Worm (Caenorhabditis elegans) whole organism, early embryonic: ENCODE measurements around the gene T23B7.2.

Experiments used
- B0310.2 ChIP-seq: sonication (generic microtip); optimal IDR thresholded peaks from 2 replicates; lab custom pipeline; 2016; ENCODE audit warnings: mild to moderate bottlenecking, missing genetic modification characterization, missing compliant biosample characterization
- F13C5.2 ChIP-seq: sonication (generic microtip); optimal IDR thresholded peaks from 2 replicates; lab custom pipeline; 2017; ENCODE audit warnings: mild to moderate bottlenecking, missing genetic modification characterization, inconsistent platforms, missing compliant biosample characterization
- aly-1 ChIP-seq: sonication (generic microtip); optimal IDR thresholded peaks from 2 replicates; lab custom pipeline; 2016; ENCODE audit warnings: missing genetic modification characterization, missing compliant biosample characterization
- ama-1 ChIP-seq: fragments of 150-350 bp; optimal IDR thresholded peaks from 2 replicates; lab custom pipeline; 2014
- ceh-13 ChIP-seq: fragments of 200-800 bp; sonication (Bioruptor generic); optimal IDR thresholded peaks from 2 replicates; lab custom pipeline; 2018; ENCODE audit warnings: mild to moderate bottlenecking, missing genetic modification characterization, missing compliant biosample characterization
- ceh-36 ChIP-seq: sonication (generic microtip); optimal IDR thresholded peaks from 2 replicates; lab custom pipeline; 2016; ENCODE audit warnings: missing genetic modification characterization, inconsistent platforms, missing compliant biosample characterization
- ets-7 ChIP-seq: sonication (generic microtip); optimal IDR thresholded peaks from 2 replicates; lab custom pipeline; 2016; ENCODE audit warnings: missing genotype, missing genetic modification characterization, missing compliant biosample characterization
- flt-1 ChIP-seq: fragments of 200-800 bp; sonication (Bioruptor generic); IDR thresholded peaks from 2 replicates; pipeline ENCODE4 v1.3.6; 2022; ENCODE audit warnings: missing genetic modification characterization, missing compliant biosample characterization
- hmbx-1 ChIP-seq: sonication (generic microtip); optimal IDR thresholded peaks from 2 replicates; lab custom pipeline; 2016; ENCODE audit warnings: mild to moderate bottlenecking, missing genetic modification characterization, missing compliant biosample characterization
- hmg-4 ChIP-seq: fragments of 200-800 bp; sonication (Bioruptor generic); optimal IDR thresholded peaks from 2 replicates; lab custom pipeline; 2018; ENCODE audit warnings: mild to moderate bottlenecking, missing genetic modification characterization, missing compliant biosample characterization
- hnd-1 ChIP-seq: sonication (generic microtip); optimal IDR thresholded peaks from 2 replicates; lab custom pipeline; 2016; ENCODE audit warnings: missing genetic modification characterization, missing compliant biosample characterization
- pes-1 ChIP-seq: fragments of 200-800 bp; sonication (Bioruptor generic); IDR thresholded peaks from 2 replicates; pipeline ENCODE4 v1.3.6; 2022; ENCODE audit warnings: missing genetic modification reagents, missing genetic modification characterization, missing compliant biosample characterization
- scrt-1 ChIP-seq: fragments of 200-800 bp; sonication (Bioruptor generic); IDR thresholded peaks from 2 replicates; pipeline ENCODE4 v1.3.6; 2022; ENCODE audit warnings: missing genetic modification characterization, missing compliant biosample characterization
- sea-1 ChIP-seq: fragments of 200-800 bp; sonication (Bioruptor generic); conservative IDR thresholded peaks from 2 replicates; pipeline ENCODE4 v1.3.6; 2022; ENCODE audit warnings: missing genetic modification characterization, missing compliant biosample characterization
- tbx-11 ChIP-seq: fragments of 200-800 bp; sonication (Bioruptor generic); IDR thresholded peaks from 2 replicates; pipeline ENCODE4 v1.3.6; 2022; ENCODE audit warnings: missing genetic modification characterization, missing compliant biosample characterization
- tbx-37 ChIP-seq: fragments of 200-800 bp; sonication (Bioruptor generic); conservative IDR thresholded peaks from 2 replicates; pipeline ENCODE4 v1.3.6; 2022; ENCODE audit warnings: missing genetic modification reagents, missing genetic modification characterization, missing compliant biosample characterization
- tra-4 ChIP-seq: sonication (generic microtip); optimal IDR thresholded peaks from 2 replicates; lab custom pipeline; 2017; ENCODE audit warnings: missing genetic modification characterization, missing compliant biosample characterization

Gene T23B7.2

DNA sequence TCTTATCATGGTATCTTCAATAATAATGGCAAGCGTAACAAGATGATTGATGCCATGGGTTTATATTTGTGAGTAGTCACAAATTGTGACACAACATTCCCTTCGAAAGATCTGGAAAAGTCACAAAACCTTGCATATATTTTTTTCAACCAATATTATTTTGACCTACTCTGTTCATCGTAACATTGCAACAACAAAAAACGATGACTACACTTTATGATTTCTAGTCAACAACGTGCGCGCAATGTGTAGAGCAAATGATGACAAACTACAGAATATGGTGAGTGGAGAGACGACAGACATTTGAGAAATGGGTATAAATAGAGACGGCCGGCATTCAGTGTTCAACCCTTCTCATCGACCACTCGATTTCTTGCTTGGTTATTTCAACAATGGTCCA, 39.7 kb upstream of the T23B7.2 start, which contains the start of gene gst-7:
TSS of gene gst-7 (plus strand) at position 336 of the 400 bp plus-strand sequence.
- TF ChIP-seq ama-1 (lab: Kevin White, UChicago) (no peak), flt-1 (GFP tag; lab: Robert Waterston, UW) (no peak), tbx-37 (GFP tag; lab: Robert Waterston, UW) (no peak), F13C5.2 (tag; lab: Kevin White, UChicago) (no peak), tbx-11 (GFP tag; lab: Robert Waterston, UW) (no peak), tra-4 (no peak), ets-7 (no peak), ceh-13 (GFP tag; lab: Kevin White, UChicago) (no peak), B0310.2 (tag; lab: Kevin White, UChicago) (no peak), scrt-1 (GFP tag; lab: Robert Waterston, UW) (no peak), hnd-1 (tag; lab: Kevin White, UChicago) (no peak), hmg-4 (no peak), aly-1 (tag; lab: Kevin White, UChicago) (no peak), sea-1 (no peak), hmbx-1 (no peak), ceh-36 (tag; lab: Kevin White, UChicago) (no peak), pes-1 (no peak)

DNA sequence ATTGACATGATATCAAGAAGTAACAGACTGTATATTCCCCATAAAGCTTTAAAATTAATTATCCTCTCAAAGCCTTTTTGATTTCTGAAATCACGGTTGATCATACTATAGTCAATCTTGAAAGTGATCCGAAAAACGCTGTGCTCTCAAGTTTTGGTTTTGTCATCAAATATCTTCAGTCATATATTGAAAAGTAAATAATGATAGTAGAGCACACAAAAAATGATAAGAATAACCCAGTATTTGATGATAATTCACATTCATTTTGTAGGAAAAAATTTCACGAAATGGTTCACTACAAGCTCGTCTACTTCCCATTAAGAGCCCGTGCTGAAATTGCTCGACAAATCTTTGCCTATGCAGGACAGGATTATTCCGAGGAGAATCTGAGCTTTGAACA, 37.6 kb upstream of the T23B7.2 start, which contains the start of gene gst-6:
TSS of gene gst-6 (plus strand) at position 263 of the 400 bp plus-strand sequence.
- no peak for TF ChIP-seq ets-7
- no peak for TF ChIP-seq pes-1
- TF ChIP-seq F13C5.2 (tag; lab: Kevin White, UChicago), result no peak
- no peak for TF ChIP-seq scrt-1 (GFP tag; lab: Robert Waterston, UW)
- TF ChIP-seq ceh-36 (tag; lab: Kevin White, UChicago), result no peak
- no peak for TF ChIP-seq aly-1 (tag; lab: Kevin White, UChicago)
- TF ChIP-seq tra-4, result no peak
- TF ChIP-seq hnd-1 (tag; lab: Kevin White, UChicago), result no peak
- TF ChIP-seq flt-1 (GFP tag; lab: Robert Waterston, UW), result no peak
- no peak for TF ChIP-seq tbx-11 (GFP tag; lab: Robert Waterston, UW)
- TF ChIP-seq tbx-37 (GFP tag; lab: Robert Waterston, UW), result no peak
- no peak for TF ChIP-seq hmg-4
- no peak for TF ChIP-seq B0310.2 (tag; lab: Kevin White, UChicago)
- TF ChIP-seq ceh-13 (GFP tag; lab: Kevin White, UChicago), result no peak
- no peak for TF ChIP-seq sea-1

DNA sequence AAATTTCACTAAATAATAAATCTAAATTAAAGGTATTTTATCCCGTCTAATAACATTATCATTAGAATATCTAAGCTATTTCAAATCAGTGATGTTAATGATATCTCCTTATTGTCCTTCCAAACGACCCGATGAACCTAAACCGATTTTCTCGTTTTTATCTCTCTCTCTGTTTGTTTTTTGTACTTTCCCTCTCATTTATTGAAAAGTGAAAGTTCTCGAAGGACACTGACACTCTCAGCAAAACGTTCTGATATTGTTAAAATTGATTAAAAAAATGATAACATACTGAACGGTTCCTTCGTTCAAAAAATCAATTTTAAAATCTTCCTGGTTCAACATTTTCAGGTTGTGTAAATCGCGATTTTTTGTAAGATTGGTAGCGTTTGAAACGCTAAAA, 34.0 kb upstream of the T23B7.2 start, which contains the start of gene F11G11.13:
TSS of gene F11G11.13 (minus strand) at position 89 of the 400 bp plus-strand sequence.
- TF ChIP-seq hmbx-1 (no peak), tra-4 (no peak), ama-1 (lab: Kevin White, UChicago) (no peak), scrt-1 (GFP tag; lab: Robert Waterston, UW) (no peak)

DNA sequence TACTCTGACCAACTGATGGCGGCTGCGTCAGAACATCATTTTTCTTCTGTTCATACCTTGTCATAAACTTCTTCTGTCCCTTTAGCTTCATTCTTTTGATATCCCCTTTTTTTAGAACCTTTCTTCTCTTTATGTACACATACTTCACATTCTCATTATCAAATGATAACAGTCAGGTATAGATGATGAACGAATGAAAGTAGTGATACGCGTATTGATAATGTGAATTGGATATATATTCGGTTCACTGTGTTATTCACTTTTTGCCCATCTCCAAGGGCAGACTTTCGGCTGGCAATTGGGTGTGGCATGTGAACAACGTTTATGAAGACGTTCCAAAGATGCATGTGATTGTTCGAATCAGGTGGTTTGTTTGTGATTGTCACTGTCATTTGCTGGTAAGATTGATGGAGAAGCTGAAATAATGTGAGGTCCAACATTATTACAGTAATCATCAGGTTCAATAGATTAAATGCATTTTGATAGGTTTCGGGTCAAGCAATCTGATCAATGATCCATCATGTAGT, 32.4 kb upstream of the T23B7.2 start, which contains the start of gene F11G11.15:
TSS of gene F11G11.15 (plus strand) at position 511 of the 527 bp plus-strand sequence.
- TF ChIP-seq hmbx-1 (no peak), flt-1 (GFP tag; lab: Robert Waterston, UW) (no peak), tbx-11 (GFP tag; lab: Robert Waterston, UW) (no peak), hmg-4 (no peak), scrt-1 (GFP tag; lab: Robert Waterston, UW) (no peak), sea-1 (no peak), aly-1 (tag; lab: Kevin White, UChicago) (no peak), ama-1 (lab: Kevin White, UChicago) (no peak), ceh-36 (tag; lab: Kevin White, UChicago) (no peak), tbx-37 (GFP tag; lab: Robert Waterston, UW) (no peak), tra-4 (no peak), hnd-1 (tag; lab: Kevin White, UChicago) (no peak), ets-7 (no peak), F13C5.2 (tag; lab: Kevin White, UChicago) (no peak), pes-1 (no peak)

DNA sequence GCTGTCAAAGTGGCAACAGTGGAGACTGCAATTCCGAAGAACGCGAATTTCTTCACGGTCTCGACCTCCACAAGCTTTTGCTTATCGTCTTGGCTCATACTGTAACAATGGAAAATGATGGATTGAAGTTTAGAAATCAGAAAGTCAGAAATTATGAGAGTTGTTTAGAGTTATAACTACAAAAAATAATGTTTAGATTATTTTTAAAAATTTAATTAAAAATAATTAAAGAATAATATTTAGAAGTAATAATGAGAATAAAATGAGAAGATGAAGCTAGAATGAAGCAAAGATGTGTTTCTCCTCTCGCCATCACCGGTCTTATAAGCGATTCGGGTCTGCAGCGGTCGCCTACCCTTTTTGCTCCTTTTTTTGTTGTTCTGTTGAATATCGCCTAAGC, 31.0 kb upstream of the T23B7.2 start, which contains the start of gene col-73:
TSS of gene col-73 (minus strand) at position 101 of the 400 bp plus-strand sequence.
- TF ChIP-seq ceh-13 (GFP tag; lab: Kevin White, UChicago) (no peak), hmbx-1 (no peak), tra-4 (no peak), tbx-37 (GFP tag; lab: Robert Waterston, UW) (no peak), B0310.2 (tag; lab: Kevin White, UChicago) (no peak), hmg-4 (no peak), hnd-1 (tag; lab: Kevin White, UChicago) (no peak), scrt-1 (GFP tag; lab: Robert Waterston, UW) (no peak), aly-1 (tag; lab: Kevin White, UChicago) (no peak), F13C5.2 (tag; lab: Kevin White, UChicago) (no peak)

DNA sequence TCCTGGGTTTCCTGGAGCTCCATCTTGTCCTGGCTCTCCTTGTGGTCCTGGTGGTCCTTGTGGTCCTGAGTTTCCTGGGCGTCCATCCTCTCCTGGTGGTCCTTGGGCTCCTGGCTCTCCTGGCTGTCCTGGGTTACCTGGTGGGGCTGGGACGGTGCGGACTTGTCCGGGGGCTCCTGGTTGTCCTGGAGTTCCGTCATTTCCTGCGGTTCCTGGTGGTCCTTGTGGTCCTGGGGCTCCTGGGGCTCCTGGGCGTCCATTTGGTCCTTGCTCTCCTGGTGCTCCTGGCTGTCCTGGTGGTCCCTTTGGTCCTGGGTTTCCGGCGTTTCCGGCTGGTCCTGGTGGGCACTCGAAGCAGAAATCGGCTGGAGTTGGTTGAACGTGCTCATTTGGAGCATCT, 30.3 kb upstream of the T23B7.2 start:
- TF ChIP-seq sea-1, result 0 out of 2 replicates have a peak, but pooled peaks have one; percentile 24

DNA sequence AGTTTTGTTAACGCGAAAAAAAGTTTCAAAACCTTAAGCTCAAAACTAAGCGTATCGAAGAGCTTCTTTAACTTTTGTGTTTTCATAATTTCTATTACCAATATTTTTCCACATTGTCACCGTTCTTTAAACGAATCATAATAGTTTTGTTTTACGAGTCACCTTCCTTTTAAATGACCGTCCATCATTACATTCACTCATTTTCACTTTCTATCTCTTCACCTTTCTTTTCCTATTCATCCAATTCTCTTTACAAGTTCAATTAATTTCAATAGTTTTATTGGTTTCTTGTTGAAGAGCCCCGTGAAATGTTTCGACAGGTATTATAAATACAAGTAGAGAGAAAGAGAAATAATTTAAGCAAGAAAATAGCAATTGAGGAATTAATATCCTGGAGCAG, 29.8 kb upstream of the T23B7.2 start:
- TF ChIP-seq tbx-11 (GFP tag; lab: Robert Waterston, UW) (no peak), hmbx-1 (no peak), hnd-1 (tag; lab: Kevin White, UChicago) (no peak), pes-1 (no peak), ama-1 (lab: Kevin White, UChicago) (no peak), ets-7 (no peak), sea-1 (no peak), tbx-37 (GFP tag; lab: Robert Waterston, UW) (no peak), ceh-13 (GFP tag; lab: Kevin White, UChicago) (no peak), scrt-1 (GFP tag; lab: Robert Waterston, UW) (no peak), flt-1 (GFP tag; lab: Robert Waterston, UW) (no peak), F13C5.2 (tag; lab: Kevin White, UChicago) (no peak), hmg-4 (no peak), ceh-36 (tag; lab: Kevin White, UChicago) (no peak), tra-4 (no peak), B0310.2 (tag; lab: Kevin White, UChicago) (no peak), aly-1 (tag; lab: Kevin White, UChicago) (no peak)
